Worm (Caenorhabditis elegans) whole organism, L4 larva: Measurements from ENCODE around the gene ufd-3.

Source experiments
- D1046.2 ChIP-seq: fragments of 200-800 bp; sonication (Bioruptor generic); IDR thresholded peaks from 2 replicates; pipeline ENCODE4 v1.3.6; 2022; ENCODE audit warnings: missing genetic modification characterization, missing compliant biosample characterization
- F49E8.2 ChIP-seq: sonication (generic microtip); optimal IDR thresholded peaks from 2 replicates; lab custom pipeline; 2016; ENCODE audit warnings: missing compliant biosample characterization, mild to moderate bottlenecking, missing genetic modification characterization, borderline replicate concordance
- Y48G9A.11 ChIP-seq: fragments of 200-800 bp; sonication (Bioruptor generic); IDR thresholded peaks from 2 replicates; pipeline ENCODE4 v1.3.6; 2022; ENCODE audit warnings: missing genetic modification reagents, missing genetic modification characterization, missing compliant biosample characterization
- ZK337.2 ChIP-seq: fragments of 200-800 bp; sonication (Bioruptor generic); IDR thresholded peaks from 2 replicates; pipeline ENCODE4 v1.3.6; 2022; ENCODE audit warnings: missing genetic modification reagents, missing genetic modification characterization, missing compliant biosample characterization
- aha-1 ChIP-seq: fragments of 150-350 bp; peaks from one replicate; lab custom pipeline; 2014; ENCODE audit warnings: missing biosample characterization, missing genetic modification characterization
- ama-1 ChIP-seq: fragments of 150-350 bp; optimal IDR thresholded peaks from 2 replicates; lab custom pipeline; 2014; ENCODE audit warnings: inconsistent platforms, mixed read lengths
- arid-1 ChIP-seq: fragments of 200-800 bp; sonication (Bioruptor generic); conservative IDR thresholded peaks from 2 replicates; pipeline ENCODE4 v1.3.6; 2022; ENCODE audit warnings: missing genetic modification reagents, missing genetic modification characterization, missing compliant biosample characterization
- ceh-82 ChIP-seq: sonication (generic microtip); optimal IDR thresholded peaks from 2 replicates; lab custom pipeline; 2017; ENCODE audit warnings: missing biosample characterization, missing genetic modification characterization
- ctbp-1 ChIP-seq: fragments of 200-800 bp; sonication (Bioruptor generic); IDR thresholded peaks from 2 replicates; pipeline ENCODE4 v1.3.6; 2022; ENCODE audit warnings: missing genetic modification reagents, missing genetic modification characterization, missing compliant biosample characterization
- daf-16 ChIP-seq, 3 experiments: sonication (generic microtip); optimal IDR thresholded peaks; 2 replicates each; lab custom pipeline; 2016 to 2017; ENCODE audit warnings: missing genetic modification characterization in 3 of 3, missing genetic modification reagents in 3 of 3, mild to moderate bottlenecking in 2 of 3, missing compliant biosample characterization in 2 of 3, missing biosample characterization in 1 of 3, moderate library complexity in 1 of 3
- daf-8 ChIP-seq: fragments of 200-800 bp; sonication (Bioruptor generic); IDR thresholded peaks from 2 replicates; pipeline ENCODE4 v1.3.6; 2022; ENCODE audit warnings: missing genetic modification characterization, missing compliant biosample characterization
- dmd-8 ChIP-seq: fragments of 200-800 bp; sonication (Bioruptor generic); IDR thresholded peaks from 2 replicates; pipeline ENCODE4 v1.3.6; 2022; ENCODE audit warnings: missing genetic modification characterization, missing compliant biosample characterization
- duxl-1 ChIP-seq: sonication (generic microtip); optimal IDR thresholded peaks from 2 replicates; lab custom pipeline; 2016; ENCODE audit warnings: mild to moderate bottlenecking, missing genetic modification characterization, moderate library complexity, missing compliant biosample characterization; ENCODE audit not compliant: poor library complexity
- dve-1 ChIP-seq: sonication (generic microtip); optimal IDR thresholded peaks from 2 replicates; lab custom pipeline; 2017; ENCODE audit warnings: antibody characterized with exemption, mild to moderate bottlenecking, missing genetic modification characterization, missing compliant biosample characterization; ENCODE audit not compliant: insufficient read depth
- egl-27 ChIP-seq: sonication (generic microtip); optimal IDR thresholded peaks from 3 replicates; lab custom pipeline; 2017; ENCODE audit warnings: missing biosample characterization, missing genetic modification reagents, missing genetic modification characterization
- egl-43 ChIP-seq: fragments of 200-800 bp; sonication (Bioruptor generic); IDR thresholded peaks from 2 replicates; pipeline ENCODE4 v1.3.6; 2022; ENCODE audit warnings: missing genetic modification reagents, missing genetic modification characterization, missing compliant biosample characterization
- gei-8 ChIP-seq: fragments of 200-800 bp; sonication (Bioruptor generic); optimal IDR thresholded peaks from 2 replicates; lab custom pipeline; 2018; ENCODE audit warnings: mild to moderate bottlenecking, missing genetic modification characterization, missing compliant biosample characterization
- lim-7 ChIP-seq: fragments of 200-800 bp; sonication (Bioruptor generic); IDR thresholded peaks from 2 replicates; pipeline ENCODE4 v1.3.6; 2022; ENCODE audit warnings: missing genetic modification characterization, missing compliant biosample characterization
- lin-1 ChIP-seq: fragments of 200-800 bp; sonication (Bioruptor generic); IDR thresholded peaks from 2 replicates; pipeline ENCODE4 v1.3.6; 2022; ENCODE audit warnings: missing genetic modification reagents, missing genetic modification characterization, missing compliant biosample characterization
- lin-15B ChIP-seq: fragments of 150-350 bp; sonication (generic microtip); optimal IDR thresholded peaks from 3 replicates; lab custom pipeline; 2014; ENCODE audit warnings: missing biosample characterization, missing genetic modification characterization
- lin-29 ChIP-seq: fragments of 200-800 bp; sonication (Bioruptor generic); IDR thresholded peaks from 2 replicates; pipeline ENCODE4 v1.3.6; 2022; ENCODE audit warnings: missing genetic modification reagents, missing genetic modification characterization, missing compliant biosample characterization
- lir-3 ChIP-seq: sonication (generic microtip); optimal IDR thresholded peaks from 2 replicates; lab custom pipeline; 2016; ENCODE audit warnings: mild to moderate bottlenecking, missing genetic modification characterization, missing compliant biosample characterization
- madf-5 ChIP-seq, 2 experiments: fragments of 200-800 bp; sonication (Bioruptor generic); IDR thresholded peaks; 2 replicates each; pipeline ENCODE4 v1.3.6; 2022; ENCODE audit warnings: missing compliant biosample characterization in 2 of 2, missing genetic modification characterization in 2 of 2
- mdt-29 ChIP-seq: fragments of 200-800 bp; sonication (Bioruptor generic); IDR thresholded peaks from 2 replicates; pipeline ENCODE4 v1.3.6; 2022; ENCODE audit warnings: missing genetic modification reagents, missing genetic modification characterization, missing compliant biosample characterization
- mes-2 ChIP-seq: sonication (generic microtip); optimal IDR thresholded peaks from 2 replicates; lab custom pipeline; 2016; ENCODE audit warnings: missing genotype, mild to moderate bottlenecking, missing genetic modification characterization, missing compliant biosample characterization; ENCODE audit not compliant: poor library complexity, severe bottlenecking
- nhr-102 ChIP-seq: sonication (generic microtip); optimal IDR thresholded peaks from 2 replicates; lab custom pipeline; 2016; ENCODE audit warnings: mild to moderate bottlenecking, missing genetic modification characterization, moderate library complexity, missing compliant biosample characterization
- nhr-111 ChIP-seq: fragments of 200-800 bp; sonication (Bioruptor generic); optimal IDR thresholded peaks from 2 replicates; lab custom pipeline; 2018; ENCODE audit warnings: mild to moderate bottlenecking, missing genetic modification characterization, missing compliant biosample characterization
- nhr-28 ChIP-seq: fragments of 150-350 bp; optimal IDR thresholded peaks from 2 replicates; lab custom pipeline; 2014; ENCODE audit warnings: missing biosample characterization, missing genetic modification characterization
- nhr-41 ChIP-seq: fragments of 200-800 bp; sonication (Bioruptor generic); IDR thresholded peaks from 2 replicates; pipeline ENCODE4 v1.3.6; 2022; ENCODE audit warnings: missing genetic modification reagents, missing genetic modification characterization, missing compliant biosample characterization
- php-3 ChIP-seq: fragments of 200-800 bp; sonication (Bioruptor generic); IDR thresholded peaks from 2 replicates; pipeline ENCODE4 v1.3.6; 2022; ENCODE audit warnings: missing genetic modification reagents, missing genetic modification characterization, missing compliant biosample characterization
- sdz-12 ChIP-seq: fragments of 200-800 bp; sonication (Bioruptor generic); optimal IDR thresholded peaks from 2 replicates; lab custom pipeline; 2018; ENCODE audit warnings: mild to moderate bottlenecking, missing genetic modification characterization, missing compliant biosample characterization
- snpc-1.2 ChIP-seq: fragments of 200-800 bp; sonication (Bioruptor generic); IDR thresholded peaks from 2 replicates; pipeline ENCODE4 v1.3.6; 2022; ENCODE audit warnings: missing genetic modification reagents, missing genetic modification characterization, missing compliant biosample characterization
- tag-97 ChIP-seq: fragments of 200-800 bp; sonication (Bioruptor generic); IDR thresholded peaks from 2 replicates; pipeline ENCODE4 v1.3.6; 2022; ENCODE audit warnings: missing genetic modification characterization, missing compliant biosample characterization
- unc-62 ChIP-seq, 3 experiments: fragments of 150-350 bp in 1 of 3; sonication (generic microtip); optimal IDR thresholded peaks in 2 of 3; peaks in 1 of 3; 1 replicate in 1 of 3; 2 replicates in 2 of 3; lab custom pipeline; 2014 to 2017; ENCODE audit warnings: missing biosample characterization in 3 of 3, missing genetic modification characterization in 3 of 3, missing genetic modification reagents in 3 of 3, missing genotype in 1 of 3
- zag-1 ChIP-seq: fragments of 150-350 bp; optimal IDR thresholded peaks from 2 replicates; lab custom pipeline; 2014; ENCODE audit warnings: missing biosample characterization, missing genetic modification characterization
- zfp-3 ChIP-seq: fragments of 200-800 bp; sonication (Bioruptor generic); conservative IDR thresholded peaks from 2 replicates; pipeline ENCODE4 v1.3.6; 2022; ENCODE audit warnings: missing genetic modification reagents, missing genetic modification characterization, missing compliant biosample characterization
- ztf-7 ChIP-seq: fragments of 150-350 bp; optimal IDR thresholded peaks from 2 replicates; lab custom pipeline; 2014; ENCODE audit warnings: missing biosample characterization, missing genetic modification characterization

The ufd-3 gene

ce11 chrII:9933947-9934383 is 6.6 kb upstream of the ufd-3 start (continued):
- TF ChIP-seq zfp-3 (GFP tag; lab: Robert Waterston, UW), result peak; percentile 67
- no peak for TF ChIP-seq F49E8.2 (tag; lab: Kevin White, UChicago)
- no peak for TF ChIP-seq egl-43 (GFP tag; lab: Robert Waterston, UW)
- peak; percentile 94 for TF ChIP-seq aha-1 (tag; lab: Kevin White, UChicago)
- TF ChIP-seq nhr-28 (tag; lab: Kevin White, UChicago), result no peak
- TF ChIP-seq nhr-41, result no peak
- no peak for TF ChIP-seq ztf-7 (tag; lab: Kevin White, UChicago)

ce11 chrII:9934570-9934969 is 6.0 kb upstream of the ufd-3 start:
- peak; percentile 58; the same call in 1 of the 2 replicates for TF ChIP-seq egl-43 (GFP tag; lab: Robert Waterston, UW)
- TF ChIP-seq nhr-111 (GFP tag; lab: Kevin White, UChicago), result peak; percentile 58
- 0 out of 2 replicates have a peak, but pooled peaks have one; percentile 38 for TF ChIP-seq Y48G9A.11 (GFP tag; lab: Robert Waterston, UW)
- TF ChIP-seq mes-2, result peak; percentile 48
- peak; percentile 12 for TF ChIP-seq aha-1 (tag; lab: Kevin White, UChicago)
- 0 out of 2 replicates have a peak, but pooled peaks have one; percentile 38 for TF ChIP-seq lin-29 (GFP tag; lab: Robert Waterston, UW)
- no peak for TF ChIP-seq daf-16 (GFP tag; optimal IDR thresholded peaks at IDR 0.05; lab: Kevin White, UChicago)
- TF ChIP-seq daf-16 (tag; optimal IDR thresholded peaks at IDR 0.05; lab: Kevin White, UChicago), result peak; percentile 14
- TF ChIP-seq lir-3 (tag; lab: Kevin White, UChicago), result no peak
- no peak for TF ChIP-seq lin-1 (GFP tag; lab: Robert Waterston, UW)
- TF ChIP-seq ama-1, result peak; percentile 39
- TF ChIP-seq tag-97 (GFP tag; lab: Robert Waterston, UW), result no peak
- no peak for TF ChIP-seq dve-1 (tag; lab: Kevin White, UChicago)
- TF ChIP-seq dmd-8 (GFP tag; lab: Robert Waterston, UW), result no peak
- TF ChIP-seq mdt-29 (GFP tag; lab: Robert Waterston, UW), result peak; percentile 6; the same call in 1 of the 2 replicates
- no peak for TF ChIP-seq gei-8
- TF ChIP-seq snpc-1.2 (GFP tag; lab: Robert Waterston, UW), result peak; percentile 21; the same call in 1 of the 2 replicates
- no peak for TF ChIP-seq daf-8 (GFP tag; lab: Robert Waterston, UW)
- TF ChIP-seq ctbp-1 (GFP tag; lab: Robert Waterston, UW), result 0 out of 2 replicates have a peak, but pooled peaks have one; percentile 24
- 0 out of 4 replicates have a peak, but pooled peaks of 1 of the 2 experiments have one; percentile 36 for TF ChIP-seq madf-5 (GFP tag; IDR thresholded peaks at IDR 0.05; lab: Robert Waterston, UW)
- no peak for TF ChIP-seq unc-62 (GFP tag; optimal IDR thresholded peaks at IDR 0.05 in 1 of 2; lab: Kevin White, UChicago)
- TF ChIP-seq unc-62 (tag; optimal IDR thresholded peaks at IDR 0.05; lab: Kevin White, UChicago), result no peak
- 0 out of 2 replicates have a peak, but pooled peaks have one; percentile 25 for TF ChIP-seq D1046.2
- TF ChIP-seq sdz-12 (GFP tag; lab: Kevin White, UChicago), result peak; percentile 65
- peak; percentile 8 for TF ChIP-seq duxl-1
- TF ChIP-seq php-3 (GFP tag; lab: Robert Waterston, UW), result 0 out of 2 replicates have a peak, but pooled peaks have one; percentile 32
- TF ChIP-seq arid-1 (GFP tag; lab: Robert Waterston, UW), result 0 out of 2 replicates have a peak, but pooled peaks have one; percentile 32
- no peak for TF ChIP-seq egl-27 (tag; lab: Kevin White, UChicago)
- 0 out of 2 replicates have a peak, but pooled peaks have one; percentile 61 for TF ChIP-seq lim-7 (GFP tag; lab: Robert Waterston, UW)
- TF ChIP-seq ceh-82 (tag; lab: Kevin White, UChicago), result no peak
- TF ChIP-seq nhr-102, result no peak
- 0 out of 2 replicates have a peak, but pooled peaks have one; percentile 15 for TF ChIP-seq ZK337.2 (GFP tag; lab: Robert Waterston, UW)
- TF ChIP-seq lin-15B, result no peak
- TF ChIP-seq zag-1 (tag; lab: Kevin White, UChicago), result no peak
